Worm (Caenorhabditis elegans) whole organism, L1 larva: Measurements from ENCODE around the gene K10C8.4.

Experiments used
- C34B4.2 ChIP-seq: sonication (generic microtip); optimal IDR thresholded peaks from 2 replicates; lab custom pipeline; 2017; ENCODE audit warnings: mild to moderate bottlenecking, missing genetic modification characterization, missing compliant biosample characterization
- alr-1 ChIP-seq: fragments of 200-800 bp; sonication (Bioruptor generic); optimal IDR thresholded peaks from 2 replicates; lab custom pipeline; 2018; ENCODE audit warnings: borderline replicate concordance, mild to moderate bottlenecking, missing genetic modification characterization, missing compliant biosample characterization
- aly-2 ChIP-seq: fragments of 150-350 bp; optimal IDR thresholded peaks from 2 replicates; lab custom pipeline; 2014; ENCODE audit warnings: missing biosample characterization, missing genetic modification characterization
- ama-1 ChIP-seq: fragments of 150-350 bp; optimal IDR thresholded peaks from 2 replicates; lab custom pipeline; 2014
- isw-1 ChIP-seq: fragments of 200-800 bp; sonication (Bioruptor generic); IDR thresholded peaks from 2 replicates; pipeline ENCODE4 v1.3.6; 2022; ENCODE audit warnings: missing genetic modification characterization, missing compliant biosample characterization
- jun-1 ChIP-seq: fragments of 150-350 bp; optimal IDR thresholded peaks from 2 replicates; lab custom pipeline; 2014; ENCODE audit warnings: missing biosample characterization, missing genetic modification reagents, missing genetic modification characterization
- lin-35 ChIP-seq, 2 experiments: fragments of 150-350 bp; optimal IDR thresholded peaks; 2 replicates each; lab custom pipeline; 2014; ENCODE audit warnings: missing biosample characterization in 2 of 2, missing genetic modification characterization in 2 of 2, missing genetic modification reagents in 2 of 2
- lin-39 ChIP-seq: fragments of 150-350 bp; optimal IDR thresholded peaks from 2 replicates; lab custom pipeline; 2014; ENCODE audit warnings: missing biosample characterization, missing genetic modification reagents, missing genetic modification characterization
- lsy-2 ChIP-seq, 2 experiments: fragments of 150-350 bp; optimal IDR thresholded peaks; 2 replicates each; lab custom pipeline; 2014; ENCODE audit warnings: missing biosample characterization in 2 of 2, missing genetic modification characterization in 2 of 2
- mdl-1 ChIP-seq, 2 experiments: fragments of 150-350 bp; optimal IDR thresholded peaks; 2 replicates each; lab custom pipeline; 2014 to 2017; ENCODE audit warnings: missing biosample characterization in 2 of 2, missing genetic modification characterization in 2 of 2, inconsistent platforms in 1 of 2
- nhr-11 ChIP-seq: fragments of 150-350 bp; optimal IDR thresholded peaks from 2 replicates; lab custom pipeline; 2014; ENCODE audit warnings: missing biosample characterization, missing genetic modification characterization
- nhr-77 ChIP-seq: fragments of 150-350 bp; optimal IDR thresholded peaks from 2 replicates; lab custom pipeline; 2014; ENCODE audit warnings: missing biosample characterization, missing genetic modification characterization
- pqm-1 ChIP-seq: sonication (generic microtip); optimal IDR thresholded peaks from 3 replicates; lab custom pipeline; 2017; ENCODE audit warnings: missing biosample characterization, missing genetic modification characterization
- swsn-7 ChIP-seq: sonication (generic microtip); optimal IDR thresholded peaks from 2 replicates; lab custom pipeline; 2016; ENCODE audit warnings: missing genetic modification characterization, missing compliant biosample characterization

DNA sequence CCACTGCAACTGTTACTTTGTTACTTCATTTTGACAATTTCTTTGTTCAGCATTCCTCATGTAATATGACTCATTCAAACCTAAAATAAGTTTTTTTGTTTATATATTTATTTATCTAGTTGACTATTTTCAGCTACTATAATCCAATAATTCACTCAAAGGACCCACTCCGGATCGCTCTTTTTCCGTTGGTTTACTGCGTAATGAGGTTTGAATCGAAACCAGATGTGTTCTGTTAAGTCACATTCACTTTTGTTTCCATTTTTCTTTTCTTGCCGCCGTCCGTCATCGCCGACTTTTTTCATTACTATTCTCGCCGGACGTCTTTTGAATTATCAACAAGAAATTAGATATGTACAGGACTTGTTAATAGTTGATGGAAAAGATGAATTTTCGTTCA, 32.7 kb upstream of the K10C8.4 start:
- no peak for TF ChIP-seq swsn-7 (tag; lab: Kevin White, UChicago)
- TF ChIP-seq alr-1, result no peak
- no peak for TF ChIP-seq mdl-1 (tag; optimal IDR thresholded peaks at IDR 0.05; lab: Kevin White, UChicago)
- TF ChIP-seq ama-1 (lab: Kevin White, UChicago), result no peak
- no peak for TF ChIP-seq lsy-2 (tag; optimal IDR thresholded peaks at IDR 0.05; lab: Kevin White, UChicago)
- TF ChIP-seq nhr-11 (tag; lab: Kevin White, UChicago), result no peak
- no peak for TF ChIP-seq aly-2 (tag; lab: Kevin White, UChicago)
- TF ChIP-seq lin-39, result no peak
- TF ChIP-seq jun-1, result no peak
- no peak for TF ChIP-seq lin-35 (GFP tag; optimal IDR thresholded peaks at IDR 0.05; lab: Kevin White, UChicago)
- TF ChIP-seq C34B4.2 (tag; lab: Kevin White, UChicago), result no peak
- no peak for TF ChIP-seq nhr-77 (tag; lab: Kevin White, UChicago)
- no peak for TF ChIP-seq isw-1 (GFP tag; lab: Robert Waterston, UW)
- TF ChIP-seq pqm-1 (tag; lab: Kevin White, UChicago), result no peak
